Fruit fly (Drosophila melanogaster): Measurements from ENCODE around the gene Kdm5.

dm6 chr2L:6000065-6000464, 764 bp upstream of the Kdm5 start, which contains the start of gene Tsp26A:
- TF ChIP-seq h (optimal IDR thresholded peaks at IDR 0.05) (no peak), psq (optimal IDR thresholded peaks at IDR 0.05) (no peak), Sin3A (optimal IDR thresholded peaks at IDR 0.05) (no peak), insv (optimal IDR thresholded peaks at IDR 0.05) (no peak)
